Comparison of ENCODE assay signal across 3 fruit fly cellular contexts in the genomic region with DNA sequence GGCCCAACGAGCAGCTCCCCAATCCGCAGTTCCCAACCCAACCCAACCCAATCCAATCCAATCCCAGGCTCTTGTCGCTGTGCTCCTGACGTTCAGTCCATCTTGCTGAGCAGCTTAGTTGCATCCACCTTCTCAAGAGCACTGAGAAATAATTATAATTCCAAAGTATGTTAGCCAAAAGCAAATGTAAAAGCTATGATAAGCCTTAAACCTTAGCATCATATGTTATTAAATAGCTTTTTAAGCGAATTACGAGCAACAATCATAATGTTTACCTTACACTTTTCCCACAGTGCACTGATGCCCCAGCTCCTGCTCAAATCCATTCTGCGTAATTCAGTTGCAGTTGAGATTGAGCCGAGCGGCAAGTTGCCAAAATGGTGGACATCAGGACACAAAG.
A peak's percentile ranks its signal among the peaks of the same experiment; 100 is the strongest.
TF ChIP-seq lines count a peak whose summit lies in the region.

No protein-coding gene starts in this region.

TF ChIP-seq in whole organism, prepupa, 60 proteins besides CTCF, POLR2A, EP300 and RAD21 (continues in another document):
- TF ChIP-seq salr (GFP tag; optimal IDR thresholded peaks at IDR 0.05; lab: Kevin White, UChicago) (no peak), CG6808 (GFP tag; optimal IDR thresholded peaks at IDR 0.05; lab: Kevin White, UChicago) (no peak), achi (GFP tag; optimal IDR thresholded peaks at IDR 0.05; lab: Kevin White, UChicago) (no peak), CG3032 (tag; optimal IDR thresholded peaks at IDR 0.05; lab: Kevin White, UChicago) (peak; percentile 0), CG34406 (GFP tag; optimal IDR thresholded peaks at IDR 0.05; lab: Kevin White, UChicago) (no peak), eg (GFP tag; IDR thresholded peaks at IDR 0.05; lab: Robert Waterston, UW) (no peak), ss (GFP tag; optimal IDR thresholded peaks at IDR 0.05; lab: Kevin White, UChicago) (no peak), esn (GFP tag; optimal IDR thresholded peaks at IDR 0.05; lab: Kevin White, UChicago) (peak; percentile 36), Ets96B (tag; optimal IDR thresholded peaks at IDR 0.05; lab: Kevin White, UChicago) (peak; percentile 28), CG4318 (GFP tag; optimal IDR thresholded peaks at IDR 0.05; lab: Kevin White, UChicago) (no peak), CG8319 (GFP tag; optimal IDR thresholded peaks at IDR 0.05; lab: Kevin White, UChicago) (no peak), Eip78C (GFP tag; lab: Kevin White, UChicago) (peak; percentile 51), CG11762 (GFP tag; optimal IDR thresholded peaks at IDR 0.05; lab: Kevin White, UChicago; ENCODE audit: insufficient read depth) (no peak), Hr38 (GFP tag; optimal IDR thresholded peaks at IDR 0.05; lab: Kevin White, UChicago) (no peak), lz (GFP tag; optimal IDR thresholded peaks at IDR 0.05; lab: Kevin White, UChicago) (peak; percentile 23), CG8119 (GFP tag; IDR thresholded peaks at IDR 0.05; lab: Robert Waterston, UW) (no peak), cyc (GFP tag; optimal IDR thresholded peaks at IDR 0.05; lab: Kevin White, UChicago) (peak; percentile 15), Hr4 (GFP tag; optimal IDR thresholded peaks at IDR 0.05; lab: Kevin White, UChicago) (no peak), fkh (GFP tag; optimal IDR thresholded peaks at IDR 0.05; lab: Kevin White, UChicago) (no peak), acj6 (GFP tag; optimal IDR thresholded peaks at IDR 0.05; lab: Kevin White, UChicago) (no peak), CG7368 (GFP tag; optimal IDR thresholded peaks at IDR 0.05; lab: Kevin White, UChicago) (no peak), Gug (GFP tag; IDR thresholded peaks at IDR 0.05; lab: Robert Waterston, UW) (no peak), CG10669 (GFP tag; optimal IDR thresholded peaks at IDR 0.05; lab: Kevin White, UChicago) (peak; percentile 0), dac (GFP tag; optimal IDR thresholded peaks at IDR 0.05; lab: Kevin White, UChicago) (no peak), CG1621 (tag; optimal IDR thresholded peaks at IDR 0.05; lab: Kevin White, UChicago) (no peak), CG6854 (GFP tag; optimal IDR thresholded peaks at IDR 0.05; lab: Kevin White, UChicago) (no peak), topi (GFP tag; optimal IDR thresholded peaks at IDR 0.05; lab: Kevin White, UChicago) (peak; percentile 39), CG10631 (GFP tag; optimal IDR thresholded peaks at IDR 0.05; lab: Kevin White, UChicago) (peak; percentile 3), Blimp-1 (GFP tag; optimal IDR thresholded peaks at IDR 0.05; lab: Kevin White, UChicago) (no peak), CG3919 (GFP tag; optimal IDR thresholded peaks at IDR 0.05; lab: Kevin White, UChicago) (no peak)

TF ChIP-seq in whole organism, pupa, 21 proteins besides CTCF, POLR2A, EP300 and RAD21:
- TF ChIP-seq CG15710 (tag; optimal IDR thresholded peaks at IDR 0.05; lab: Kevin White, UChicago), result peak; percentile 3
- peak; percentile 5 for TF ChIP-seq CG8159 (tag; optimal IDR thresholded peaks at IDR 0.05; lab: Kevin White, UChicago)
- TF ChIP-seq CG14655 (GFP tag; optimal IDR thresholded peaks at IDR 0.05; lab: Kevin White, UChicago), result peak; percentile 20
- TF ChIP-seq gl (tag; optimal IDR thresholded peaks at IDR 0.05; lab: Kevin White, UChicago), result no peak
- TF ChIP-seq CG9948 (tag; optimal IDR thresholded peaks at IDR 0.05; lab: Kevin White, UChicago), result peak; percentile 5
- TF ChIP-seq CG17806 (tag; optimal IDR thresholded peaks at IDR 0.05; lab: Kevin White, UChicago), result peak; percentile 37
- TF ChIP-seq CG12605 (GFP tag; IDR thresholded peaks at IDR 0.05; lab: Robert Waterston, UW), result no peak

TF ChIP-seq in whole organism, wandering third instar larva, 38 proteins besides CTCF, POLR2A, EP300 and RAD21:
- TF ChIP-seq Rel (GFP tag; optimal IDR thresholded peaks at IDR 0.05; lab: Kevin White, UChicago) (no peak), Rel (tag; optimal IDR thresholded peaks at IDR 0.05; lab: Kevin White, UChicago) (no peak), CG9705 (GFP tag; optimal IDR thresholded peaks at IDR 0.05; lab: Kevin White, UChicago) (no peak), OdsH (GFP tag; optimal IDR thresholded peaks at IDR 0.05; lab: Kevin White, UChicago) (peak; percentile 12), Sp1 (GFP tag; optimal IDR thresholded peaks at IDR 0.05; lab: Kevin White, UChicago) (peak; percentile 42), Hr83 (GFP tag; optimal IDR thresholded peaks at IDR 0.05; lab: Kevin White, UChicago; ENCODE audit: poor library complexity, severe bottlenecking) (no peak), Dif (GFP tag; optimal IDR thresholded peaks at IDR 0.05; lab: Kevin White, UChicago; ENCODE audit: partially characterized antibody) (no peak), jim (GFP tag; optimal IDR thresholded peaks at IDR 0.05; lab: Kevin White, UChicago) (no peak), woc (GFP tag; optimal IDR thresholded peaks at IDR 0.05; lab: Kevin White, UChicago) (peak; percentile 5), Hnf4 (GFP tag; optimal IDR thresholded peaks at IDR 0.05; lab: Kevin White, UChicago) (no peak), dsf (GFP tag; optimal IDR thresholded peaks at IDR 0.05; lab: Kevin White, UChicago; ENCODE audit: borderline replicate concordance) (no peak), h (GFP tag; optimal IDR thresholded peaks at IDR 0.05; lab: Kevin White, UChicago) (peak; percentile 65), rgr (GFP tag; optimal IDR thresholded peaks at IDR 0.05; lab: Kevin White, UChicago) (peak; percentile 41), ey (GFP tag; optimal IDR thresholded peaks at IDR 0.05; lab: Kevin White, UChicago) (peak; percentile 44), foxo (GFP tag; optimal IDR thresholded peaks at IDR 0.05; lab: Kevin White, UChicago) (peak in 1 of 2 experiments; percentile 48), fru (GFP tag; optimal IDR thresholded peaks at IDR 0.05; lab: Kevin White, UChicago) (peak; percentile 53), HLH106 (tag; optimal IDR thresholded peaks at IDR 0.05; lab: Kevin White, UChicago) (peak; percentile 65), Hr78 (GFP tag; optimal IDR thresholded peaks at IDR 0.05; lab: Kevin White, UChicago) (no peak), psq (GFP tag; optimal IDR thresholded peaks at IDR 0.05; lab: Kevin White, UChicago) (peak; percentile 4), dmrt93B (GFP tag; optimal IDR thresholded peaks at IDR 0.05; lab: Kevin White, UChicago) (no peak)
